Worm (Caenorhabditis elegans) whole organism, young adult: Measurements from ENCODE around the gene K11H12.1.

ENCODE experiments used
- B0035.1 ChIP-seq: sonication (generic microtip); optimal IDR thresholded peaks from 2 replicates; lab custom pipeline; 2016; ENCODE audit warnings: missing genetic modification characterization, mild to moderate bottlenecking, missing compliant biosample characterization, missing genotype, missing genetic modification reagents
- B0261.1 ChIP-seq: sonication (generic microtip); optimal IDR thresholded peaks from 2 replicates; lab custom pipeline; 2016; ENCODE audit warnings: mild to moderate bottlenecking, missing genetic modification characterization, moderate library complexity, missing compliant biosample characterization
- F33H1.4 ChIP-seq: fragments of 200-800 bp; sonication (Bioruptor generic); IDR thresholded peaks from 2 replicates; pipeline ENCODE4 v1.3.6; 2022; ENCODE audit warnings: missing genetic modification reagents, missing genetic modification characterization, missing compliant biosample characterization
- F57A8.1 ChIP-seq: fragments of 200-800 bp; sonication (Bioruptor generic); optimal IDR thresholded peaks from 2 replicates; lab custom pipeline; 2018; ENCODE audit warnings: mild to moderate bottlenecking, missing genetic modification characterization, moderate library complexity, missing compliant biosample characterization
- ZK185.1 ChIP-seq: sonication (generic microtip); optimal IDR thresholded peaks from 2 replicates; lab custom pipeline; 2016; ENCODE audit warnings: mild to moderate bottlenecking, missing genetic modification characterization, missing compliant biosample characterization; ENCODE audit not compliant: poor library complexity, severe bottlenecking
- ama-1 ChIP-seq, 3 experiments: fragments of 150-350 bp in 1 of 3; sonication (generic microtip) in 2 of 3; optimal IDR thresholded peaks; 2 replicates each; lab custom pipeline; 2014 to 2018; ENCODE audit warnings: missing biosample characterization in 2 of 3, missing genetic modification characterization in 2 of 3, missing genetic modification reagents in 2 of 3
- aptf-2 ChIP-seq: fragments of 200-800 bp; sonication (Bioruptor generic); conservative IDR thresholded peaks from 2 replicates; pipeline ENCODE4 v1.3.6; 2022; ENCODE audit warnings: missing genetic modification reagents, missing genetic modification characterization, missing compliant biosample characterization
- aptf-3 ChIP-seq: fragments of 200-800 bp; sonication (Bioruptor generic); IDR thresholded peaks from 2 replicates; pipeline ENCODE4 v1.3.6; 2022; ENCODE audit warnings: missing genetic modification characterization, missing compliant biosample characterization
- atf-7 ChIP-seq: sonication (generic microtip); optimal IDR thresholded peaks from 2 replicates; lab custom pipeline; 2017; ENCODE audit warnings: mild to moderate bottlenecking, missing genetic modification characterization, missing compliant biosample characterization
- ceh-27 ChIP-seq: fragments of 200-800 bp; sonication (Bioruptor generic); optimal IDR thresholded peaks from 2 replicates; lab custom pipeline; 2018; ENCODE audit warnings: mild to moderate bottlenecking, missing genetic modification characterization, moderate library complexity, missing compliant biosample characterization
- ceh-79 ChIP-seq: sonication (generic microtip); optimal IDR thresholded peaks from 2 replicates; lab custom pipeline; 2017; ENCODE audit warnings: mild to moderate bottlenecking, missing genetic modification characterization, missing compliant biosample characterization
- ceh-91 ChIP-seq: fragments of 200-800 bp; sonication (Bioruptor generic); IDR thresholded peaks from 2 replicates; pipeline ENCODE4 v1.3.6; 2022; ENCODE audit warnings: missing genetic modification reagents, missing genetic modification characterization, missing compliant biosample characterization
- dox-1 ChIP-seq: fragments of 200-800 bp; sonication (Bioruptor generic); IDR thresholded peaks from 2 replicates; pipeline ENCODE4 v1.3.6; 2022; ENCODE audit warnings: missing genetic modification reagents, missing genetic modification characterization, missing compliant biosample characterization
- egl-44 ChIP-seq: fragments of 200-800 bp; sonication (Bioruptor generic); IDR thresholded peaks from 2 replicates; pipeline ENCODE4 v1.3.6; 2022; ENCODE audit warnings: missing genetic modification reagents, missing genetic modification characterization, missing compliant biosample characterization
- ets-4 ChIP-seq: fragments of 200-800 bp; sonication (Bioruptor generic); optimal IDR thresholded peaks from 2 replicates; lab custom pipeline; 2018; ENCODE audit warnings: mild to moderate bottlenecking, missing genetic modification characterization, missing compliant biosample characterization
- hmg-1.2 ChIP-seq: fragments of 200-800 bp; sonication (Bioruptor generic); IDR thresholded peaks from 2 replicates; pipeline ENCODE4 v1.3.6; 2022; ENCODE audit warnings: missing genetic modification reagents, missing genetic modification characterization, missing compliant biosample characterization
- hrde-1 ChIP-seq: sonication (generic microtip); optimal IDR thresholded peaks from 2 replicates; lab custom pipeline; 2016; ENCODE audit warnings: missing genetic modification characterization, mild to moderate bottlenecking, missing compliant biosample characterization, moderate library complexity, missing genotype, missing genetic modification reagents, borderline replicate concordance
- let-607 ChIP-seq, 2 experiments: fragments of 200-800 bp in 1 of 2; sonication (Bioruptor generic) in 1 of 2; sonication (generic microtip) in 1 of 2; optimal IDR thresholded peaks; 2 replicates each; lab custom pipeline; 2016 to 2018; ENCODE audit warnings: mild to moderate bottlenecking in 2 of 2, missing compliant biosample characterization in 2 of 2, missing genetic modification characterization in 2 of 2, moderate library complexity in 2 of 2, missing genotype in 1 of 2
- lin-40 ChIP-seq: sonication (generic microtip); optimal IDR thresholded peaks from 2 replicates; lab custom pipeline; 2016; ENCODE audit warnings: missing genetic modification characterization, mild to moderate bottlenecking, missing compliant biosample characterization, missing genotype, missing genetic modification reagents
- lsl-1 ChIP-seq: fragments of 200-800 bp; sonication (Bioruptor generic); optimal IDR thresholded peaks from 2 replicates; lab custom pipeline; 2018; ENCODE audit warnings: mild to moderate bottlenecking, missing genetic modification characterization, moderate library complexity, missing compliant biosample characterization
- mel-28 ChIP-seq: sonication (generic microtip); optimal IDR thresholded peaks from 2 replicates; lab custom pipeline; 2016; ENCODE audit warnings: borderline replicate concordance, mild to moderate bottlenecking, missing genetic modification characterization, missing compliant biosample characterization
- nfyb-1 ChIP-seq: fragments of 200-800 bp; sonication (Bioruptor generic); IDR thresholded peaks from 2 replicates; pipeline ENCODE4 v1.3.6; 2022; ENCODE audit warnings: missing genetic modification reagents, missing genetic modification characterization, missing compliant biosample characterization
- nhr-179 ChIP-seq: sonication (generic microtip); optimal IDR thresholded peaks from 2 replicates; lab custom pipeline; 2016; ENCODE audit warnings: mild to moderate bottlenecking, missing genetic modification characterization, missing compliant biosample characterization
- nhr-80 ChIP-seq: sonication (generic microtip); optimal IDR thresholded peaks from 2 replicates; lab custom pipeline; 2016; ENCODE audit warnings: missing genetic modification characterization, missing compliant biosample characterization
- nhr-90 ChIP-seq: sonication (generic microtip); optimal IDR thresholded peaks from 2 replicates; lab custom pipeline; 2016; ENCODE audit warnings: missing genotype, mild to moderate bottlenecking, missing genetic modification characterization, missing compliant biosample characterization
- rpc-1 ChIP-seq, 2 experiments: fragments of 150-350 bp in 1 of 2; sonication (generic microtip) in 1 of 2; optimal IDR thresholded peaks; 2 replicates each; lab custom pipeline; 2014 to 2018; ENCODE audit warnings: missing biosample characterization in 1 of 2, missing genetic modification characterization in 1 of 2, missing genetic modification reagents in 1 of 2, missing genotype in 1 of 2
- snpc-1.1 ChIP-seq: sonication (generic microtip); optimal IDR thresholded peaks from 2 replicates; lab custom pipeline; 2017; ENCODE audit warnings: missing genetic modification characterization, mild to moderate bottlenecking, missing compliant biosample characterization, antibody characterized with exemption, moderate library complexity, missing genotype, missing genetic modification reagents; ENCODE audit not compliant: insufficient read depth
- snpc-1.3 ChIP-seq: sonication (generic microtip); optimal IDR thresholded peaks from 2 replicates; lab custom pipeline; 2017; ENCODE audit warnings: missing genetic modification characterization, mild to moderate bottlenecking, missing compliant biosample characterization, antibody characterized with exemption, moderate library complexity, missing genotype, missing genetic modification reagents; ENCODE audit not compliant: insufficient read depth
- snpc-3.4 ChIP-seq: sonication (generic microtip); optimal IDR thresholded peaks from 2 replicates; lab custom pipeline; 2017; ENCODE audit warnings: missing genetic modification characterization, mild to moderate bottlenecking, missing compliant biosample characterization, antibody characterized with exemption, moderate library complexity, missing genotype, missing genetic modification reagents
- snpc-4 ChIP-seq, 5 experiments: fragments of 150-350 bp in 1 of 5; sonication (generic microtip) in 4 of 5; optimal IDR thresholded peaks; 2 replicates each; lab custom pipeline; 2014 to 2018; ENCODE audit warnings: missing genetic modification characterization in 5 of 5, missing biosample characterization in 3 of 5, antibody characterized with exemption in 2 of 5, mild to moderate bottlenecking in 2 of 5, missing compliant biosample characterization in 2 of 5, missing genotype in 2 of 5, moderate library complexity in 2 of 5, missing genetic modification reagents in 1 of 5
- tbp1 ChIP-seq: fragments of 200-800 bp; sonication (Bioruptor generic); optimal IDR thresholded peaks from 2 replicates; lab custom pipeline; 2018; ENCODE audit warnings: mild to moderate bottlenecking, missing genetic modification characterization, missing compliant biosample characterization
- tlf-1 ChIP-seq: fragments of 200-800 bp; sonication (Bioruptor generic); optimal IDR thresholded peaks from 2 replicates; lab custom pipeline; 2018; ENCODE audit warnings: mild to moderate bottlenecking, missing genetic modification characterization, missing compliant biosample characterization
- unc-130 ChIP-seq: sonication (generic microtip); optimal IDR thresholded peaks from 2 replicates; lab custom pipeline; 2016; ENCODE audit warnings: missing genetic modification reagents, missing genetic modification characterization, missing compliant biosample characterization
- unc-62 ChIP-seq: fragments of 150-350 bp; optimal IDR thresholded peaks from 2 replicates; lab custom pipeline; 2014; ENCODE audit warnings: missing biosample characterization, missing genetic modification reagents, missing genetic modification characterization
- zim-3 ChIP-seq: sonication (generic microtip); optimal IDR thresholded peaks from 2 replicates; lab custom pipeline; 2017; ENCODE audit warnings: mild to moderate bottlenecking, missing genetic modification characterization, moderate library complexity, missing compliant biosample characterization
- ztf-3 ChIP-seq: fragments of 200-800 bp; sonication (Bioruptor generic); optimal IDR thresholded peaks from 2 replicates; lab custom pipeline; 2018; ENCODE audit warnings: mild to moderate bottlenecking, missing genetic modification characterization, missing compliant biosample characterization

The K11H12.1 gene

DNA sequence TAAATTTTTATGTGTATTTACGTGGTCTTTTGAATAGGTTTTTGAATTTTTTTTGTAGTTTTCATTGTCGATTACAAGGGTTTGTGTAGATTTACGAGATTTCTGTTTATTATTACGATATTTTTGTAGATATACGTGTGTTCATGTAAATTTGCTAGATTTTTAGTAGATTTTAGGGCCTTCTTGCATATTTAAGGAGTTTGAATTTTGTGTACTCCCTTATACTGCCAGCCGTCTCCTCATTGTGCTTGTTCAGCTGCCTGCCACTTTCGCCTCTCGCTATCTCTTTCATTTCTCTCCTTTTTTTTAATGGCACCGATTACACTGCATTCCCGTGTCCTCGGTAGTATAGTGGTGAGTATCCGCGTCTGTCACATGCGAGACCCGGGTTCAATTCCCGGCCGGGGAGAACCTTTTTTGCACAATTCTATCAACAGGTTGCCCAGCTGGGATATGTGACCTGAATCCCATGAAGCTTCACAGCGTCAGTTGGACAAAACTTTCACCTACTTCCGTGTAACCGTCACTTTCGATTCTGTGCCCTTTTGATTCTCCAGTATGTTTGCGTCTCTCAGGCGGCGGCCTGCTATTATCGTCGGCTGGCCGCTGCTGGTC is 29.6 kb upstream of the K11H12.1 start (continued):
- peak; percentile 82 for TF ChIP-seq zim-3 (tag; lab: Kevin White, UChicago)
- peak; percentile 44 for TF ChIP-seq snpc-3.4 (tag; lab: Kevin White, UChicago)
- TF ChIP-seq atf-7 (tag; lab: Kevin White, UChicago), result peak; percentile 57
- no peak for TF ChIP-seq lin-40 (tag; lab: Kevin White, UChicago)
- no peak for TF ChIP-seq ama-1 (optimal IDR thresholded peaks at IDR 0.05; lab: Kevin White, UChicago)
- TF ChIP-seq ama-1 (GFP tag; optimal IDR thresholded peaks at IDR 0.05; lab: Kevin White, UChicago), result peak in 1 of 2 experiments; percentile 36
- peak; percentile 48 for TF ChIP-seq tlf-1

DNA sequence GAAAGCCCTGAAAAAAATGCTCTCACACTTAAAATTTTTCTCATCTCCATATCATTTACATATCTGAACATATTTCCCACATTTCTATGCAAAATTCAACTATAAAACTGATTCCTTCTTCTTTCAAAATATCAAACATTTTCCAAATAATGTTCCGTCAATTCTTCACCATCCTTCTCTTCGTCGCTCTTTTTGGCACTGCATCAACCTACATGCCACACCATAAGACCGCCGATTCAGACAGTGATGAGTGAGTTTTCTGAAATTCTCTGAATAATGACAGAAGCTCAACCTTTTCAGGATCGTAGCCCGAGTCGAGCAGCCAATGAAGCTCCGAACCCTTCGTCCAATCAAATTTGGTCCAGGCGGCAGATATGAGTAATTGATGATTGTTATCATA is 23.1 kb upstream of the K11H12.1 start, which contains the start of gene K11H12.5:
K11H12.5 (plus strand) TSS at position 301 of the 400 bp plus-strand sequence.
- TF ChIP-seq snpc-1.1 (tag; lab: Kevin White, UChicago), result no peak
- no peak for TF ChIP-seq unc-62 (GFP tag; lab: Kevin White, UChicago)
- no peak for TF ChIP-seq ets-4 (GFP tag; lab: Kevin White, UChicago)

DNA sequence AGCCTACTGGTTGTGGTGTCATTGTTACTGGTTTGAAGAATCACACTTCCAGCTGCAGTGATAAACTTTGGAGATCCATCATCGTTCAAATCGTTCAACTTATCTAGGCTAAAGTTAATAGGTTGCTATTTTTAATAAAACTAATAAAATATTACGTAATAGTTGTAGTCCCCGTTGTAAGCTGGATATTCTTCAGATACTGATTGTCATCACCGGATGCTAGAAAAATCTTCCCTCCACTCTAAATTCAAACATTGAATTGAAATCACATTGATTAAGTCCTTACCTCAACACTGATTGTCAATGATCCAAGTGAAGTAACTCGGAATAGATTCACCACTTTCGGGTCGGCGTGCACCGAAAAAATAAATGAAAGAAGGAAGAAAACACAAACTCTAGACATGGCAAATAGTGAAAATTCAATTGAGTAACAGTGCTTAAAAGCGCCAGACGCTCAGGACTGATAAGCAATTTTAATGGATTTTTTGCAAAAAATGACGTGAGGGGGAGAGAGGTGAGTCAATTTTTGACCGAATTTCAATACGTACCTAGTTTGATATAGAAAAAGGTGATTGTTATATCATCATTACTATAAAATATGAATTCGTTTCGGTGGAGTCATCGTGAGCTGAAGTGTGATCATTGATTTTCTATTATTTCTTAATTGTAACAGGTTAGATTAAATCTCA is 22.4 kb upstream of the K11H12.1 start, which contains the start of the genes K11H12.4 and K11H12.10:
K11H12.4 (minus strand) TSS at position 413 of the 689 bp plus-strand sequence.
K11H12.10 (plus strand) TSS at position 605 of the 689 bp plus-strand sequence.
- TF ChIP-seq B0261.1 (tag; lab: Kevin White, UChicago) (no peak), aptf-3 (GFP tag; lab: Robert Waterston, UW) (no peak), ceh-91 (no peak), nhr-80 (peak; percentile 57), ama-1 (optimal IDR thresholded peaks at IDR 0.05; lab: Kevin White, UChicago) (no peak), ama-1 (GFP tag; optimal IDR thresholded peaks at IDR 0.05; lab: Kevin White, UChicago) (no peak), hmg-1.2 (GFP tag; lab: Robert Waterston, UW) (no peak), let-607 (tag; optimal IDR thresholded peaks at IDR 0.05; lab: Kevin White, UChicago) (no peak), dox-1 (GFP tag; lab: Robert Waterston, UW) (0 out of 2 replicates have a peak, but pooled peaks have one; percentile 16)

DNA sequence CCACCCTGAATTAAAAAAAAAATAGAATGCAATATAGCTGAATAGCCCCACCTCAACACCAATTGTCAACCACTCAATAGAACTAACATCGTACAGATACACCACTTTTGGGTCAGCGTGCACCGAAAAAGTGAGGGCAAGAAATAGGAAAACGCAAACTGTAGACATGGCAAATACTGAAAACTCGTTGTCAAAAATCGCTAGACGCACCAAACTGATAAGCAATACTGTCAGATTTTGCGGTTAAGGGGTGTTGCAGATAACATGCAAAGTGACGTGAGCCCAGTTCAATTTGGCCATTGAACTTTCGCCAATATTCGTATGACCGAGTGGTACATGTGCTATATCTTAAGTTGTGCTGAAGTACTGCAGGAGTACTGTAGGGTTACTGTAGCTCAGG is 20.1 kb upstream of the K11H12.1 start, which contains the start of gene K11H12.3:
K11H12.3 (minus strand) TSS at position 168 of the 400 bp plus-strand sequence.
- peak; percentile 70 for TF ChIP-seq ets-4 (GFP tag; lab: Kevin White, UChicago)
- TF ChIP-seq dox-1 (GFP tag; lab: Robert Waterston, UW), result peak; percentile 70
- TF ChIP-seq snpc-3.4 (tag; lab: Kevin White, UChicago), result no peak
- no peak for TF ChIP-seq nhr-179
- TF ChIP-seq unc-130 (GFP tag; lab: Kevin White, UChicago), result no peak
- TF ChIP-seq nhr-80, result peak; percentile 90

DNA sequence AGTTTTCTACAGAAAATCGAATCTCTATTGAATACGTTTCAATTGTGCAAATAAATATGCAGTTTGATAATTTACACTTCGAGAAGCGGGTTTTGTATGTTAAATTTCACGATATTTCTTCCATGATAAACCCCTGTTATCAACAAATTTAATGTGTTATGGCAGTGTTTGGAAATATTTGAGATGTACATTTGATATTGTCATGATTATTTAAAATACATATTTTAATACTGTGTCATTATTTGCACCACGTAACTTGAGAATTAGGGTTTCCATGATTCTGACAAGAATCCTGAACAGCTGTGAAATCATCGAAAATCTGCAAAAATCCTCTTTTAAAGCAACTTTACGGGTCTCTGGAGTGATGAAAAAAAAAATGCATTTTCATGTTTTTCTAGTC is 17.2 kb upstream of the K11H12.1 start, which contains the start of gene K11H12.11:
K11H12.11 (minus strand) TSS at position 101 of the 400 bp plus-strand sequence.
- TF ChIP-seq rpc-1 (optimal IDR thresholded peaks at IDR 0.05; lab: Kevin White, UChicago), result no peak
- TF ChIP-seq rpc-1 (tag; optimal IDR thresholded peaks at IDR 0.05; lab: Kevin White, UChicago), result no peak
- TF ChIP-seq snpc-4 (GFP tag; optimal IDR thresholded peaks at IDR 0.05; lab: Kevin White, UChicago), result no peak
- no peak for TF ChIP-seq snpc-4 (tag; optimal IDR thresholded peaks at IDR 0.05; lab: Kevin White, UChicago)
- TF ChIP-seq F33H1.4 (GFP tag; lab: Robert Waterston, UW), result no peak
- TF ChIP-seq aptf-2, result no peak
- TF ChIP-seq nfyb-1 (GFP tag; lab: Robert Waterston, UW), result no peak
- TF ChIP-seq mel-28 (tag; lab: Kevin White, UChicago), result no peak
- TF ChIP-seq B0035.1 (tag; lab: Kevin White, UChicago), result no peak
- TF ChIP-seq lsl-1, result no peak
- TF ChIP-seq egl-44 (GFP tag; lab: Robert Waterston, UW), result no peak
- no peak for TF ChIP-seq ztf-3
- TF ChIP-seq tbp1 (GFP tag; lab: Kevin White, UChicago), result no peak
- TF ChIP-seq ceh-79 (tag; lab: Kevin White, UChicago), result no peak
- no peak for TF ChIP-seq F57A8.1 (GFP tag; lab: Kevin White, UChicago)
- TF ChIP-seq snpc-1.3 (tag; lab: Kevin White, UChicago), result no peak
- no peak for TF ChIP-seq hrde-1 (tag; lab: Kevin White, UChicago)
- TF ChIP-seq ZK185.1 (tag; lab: Kevin White, UChicago), result no peak
- no peak for TF ChIP-seq ceh-27 (GFP tag; lab: Kevin White, UChicago)
- no peak for TF ChIP-seq nhr-90 (tag; lab: Kevin White, UChicago)
